Worm (Caenorhabditis elegans) whole organism, L1 larva: ENCODE data around the gene lec-5.

Source experiments
- nhr-90 ChIP-seq: sonication (generic microtip); optimal IDR thresholded peaks from 2 replicates; lab custom pipeline; 2016; ENCODE audit warnings: mild to moderate bottlenecking, missing genetic modification characterization, missing compliant biosample characterization; ENCODE audit not compliant: poor library complexity
- pqm-1 ChIP-seq: sonication (generic microtip); optimal IDR thresholded peaks from 3 replicates; lab custom pipeline; 2017; ENCODE audit warnings: missing biosample characterization, missing genetic modification characterization
- unc-98 ChIP-seq: fragments of 200-800 bp; sonication (Bioruptor generic); IDR thresholded peaks from 2 replicates; pipeline ENCODE4 v1.3.6; 2022; ENCODE audit warnings: missing genetic modification characterization, missing compliant biosample characterization
- zag-1 ChIP-seq: fragments of 150-350 bp; optimal IDR thresholded peaks from 2 replicates; lab custom pipeline; 2014; ENCODE audit warnings: missing biosample characterization, missing genetic modification characterization

DNA sequence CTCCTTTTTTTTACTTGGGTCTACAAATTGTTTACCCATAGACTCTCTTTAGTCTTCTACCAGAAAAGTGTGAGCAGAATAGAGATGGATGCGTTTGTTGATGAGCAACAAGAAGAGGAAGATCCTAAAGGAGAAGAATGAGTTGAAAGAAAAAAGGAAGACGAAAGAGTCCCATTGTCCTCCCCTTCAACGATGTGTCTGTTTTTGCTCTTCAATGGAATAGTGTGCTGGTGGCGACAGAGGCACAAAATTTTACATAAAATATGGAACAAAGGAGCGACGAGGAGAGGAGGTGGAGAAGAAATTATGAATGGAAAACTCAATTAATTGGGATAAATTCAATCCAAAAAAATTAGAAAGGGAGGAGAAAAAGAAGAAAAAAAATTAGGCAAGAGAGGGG is 19.7 kb upstream of the lec-5 start:
- TF ChIP-seq unc-98 (GFP tag; lab: Robert Waterston, UW) (no peak), nhr-90 (tag; lab: Kevin White, UChicago) (no peak), zag-1 (tag; lab: Kevin White, UChicago) (no peak), pqm-1 (tag; lab: Kevin White, UChicago) (no peak)
